Worm (Caenorhabditis elegans): ENCODE measurements around the gene ZC477.2.

DNA sequence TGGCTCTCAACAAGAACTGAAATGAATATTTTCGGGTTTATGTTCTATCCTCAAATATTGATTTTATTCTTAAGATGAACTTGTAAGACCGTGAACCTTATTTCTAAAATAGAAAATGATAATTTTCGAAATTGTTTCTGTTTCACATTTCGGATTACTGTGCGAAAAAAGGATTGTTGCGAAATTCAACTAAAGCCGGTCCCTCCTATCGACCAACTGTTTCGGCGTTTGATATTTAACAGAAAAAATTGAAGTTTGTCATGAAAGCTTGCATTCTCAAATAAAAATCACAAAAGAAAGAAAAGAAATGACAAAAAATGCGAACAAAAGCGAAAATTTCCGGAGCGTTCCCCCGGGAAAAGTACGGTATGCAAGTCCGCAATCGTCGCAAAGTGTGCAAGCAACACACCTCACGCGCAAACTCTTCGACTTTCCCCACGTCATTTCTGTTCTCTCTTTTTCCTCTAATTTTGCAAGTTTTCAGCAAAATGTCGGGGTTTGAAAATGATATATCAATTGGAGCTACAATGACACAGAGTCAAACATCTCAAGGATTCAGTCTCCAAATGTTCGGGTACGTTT, 41.1 kb downstream of the ZC477.2 start, which contains the start of gene C34D4.4:
- TF ChIP-seq him-1 (tag; optimal IDR thresholded peaks at IDR 0.05) (no peak), dao-5 (tag; optimal IDR thresholded peaks at IDR 0.05) (no peak), W03F9.2 (tag; optimal IDR thresholded peaks at IDR 0.05) (no peak)

All from whole organism, L4/young adult.